Fruit fly (Drosophila melanogaster) whole organism, pupa: ENCODE measurements around the gene CtsB.

Experiments used
- CG10348 ChIP-seq: fragments of 200-800 bp; sonication (Bioruptor generic); IDR thresholded peaks from 2 replicates; pipeline ENCODE4 v1.3.6; 2022; ENCODE audit warnings: missing biosample characterization, missing genetic modification characterization
- CG12605 ChIP-seq: fragments of 200-800 bp; sonication (Bioruptor generic); IDR thresholded peaks from 2 replicates; pipeline ENCODE4 v1.3.6; 2022; ENCODE audit warnings: missing biosample characterization, missing genetic modification characterization
- CG13204 ChIP-seq: fragments of 200-800 bp; sonication (Bioruptor generic); optimal IDR thresholded peaks from 2 replicates; lab custom pipeline; 2018; ENCODE audit warnings: missing biosample characterization, mild to moderate bottlenecking, missing genetic modification characterization, moderate library complexity
- CG14655 ChIP-seq: fragments of 200-800 bp; sonication (Bioruptor generic); optimal IDR thresholded peaks from 3 replicates; lab custom pipeline; 2017; ENCODE audit warnings: mild to moderate bottlenecking, missing biosample characterization, missing genetic modification reagents, missing genetic modification characterization
- CG15710 ChIP-seq: fragments of 200-800 bp; sonication (Bioruptor generic); optimal IDR thresholded peaks from 2 replicates; lab custom pipeline; 2018; ENCODE audit warnings: missing biosample characterization, mild to moderate bottlenecking, missing genetic modification characterization, moderate library complexity
- CG17806 ChIP-seq: fragments of 200-800 bp; sonication (Bioruptor generic); optimal IDR thresholded peaks from 2 replicates; lab custom pipeline; 2018; ENCODE audit warnings: missing biosample characterization, mild to moderate bottlenecking, missing genetic modification characterization, moderate library complexity
- CG32121 ChIP-seq: fragments of 200-800 bp; sonication (Bioruptor generic); IDR thresholded peaks from 2 replicates; pipeline ENCODE4 v1.3.6; 2022; ENCODE audit warnings: missing biosample characterization, missing genetic modification characterization
- CG34367 ChIP-seq: fragments of 200-800 bp; sonication (Bioruptor generic); optimal IDR thresholded peaks from 2 replicates; lab custom pipeline; 2018; ENCODE audit warnings: missing biosample characterization, mild to moderate bottlenecking, missing genetic modification characterization
- CG4496 ChIP-seq: fragments of 200-800 bp; sonication (Bioruptor generic); IDR thresholded peaks from 3 replicates; pipeline ENCODE4 v1.3.6; 2022; ENCODE audit warnings: missing biosample characterization, missing genetic modification characterization
- CG8159 ChIP-seq: fragments of 200-800 bp; sonication (Bioruptor generic); optimal IDR thresholded peaks from 3 replicates; lab custom pipeline; 2018; ENCODE audit warnings: missing biosample characterization, mild to moderate bottlenecking, missing genetic modification characterization, moderate library complexity
- CG8301 ChIP-seq: fragments of 200-800 bp; sonication (Bioruptor generic); optimal IDR thresholded peaks from 2 replicates; lab custom pipeline; 2018; ENCODE audit warnings: missing biosample characterization, mild to moderate bottlenecking, missing genetic modification characterization
- CG9948 ChIP-seq: fragments of 200-800 bp; sonication (Bioruptor generic); optimal IDR thresholded peaks from 2 replicates; lab custom pipeline; 2018; ENCODE audit warnings: missing biosample characterization, mild to moderate bottlenecking, missing genetic modification characterization, moderate library complexity
- D1 ChIP-seq: fragments of 200-800 bp; sonication (Bioruptor generic); optimal IDR thresholded peaks from 2 replicates; lab custom pipeline; 2018; ENCODE audit warnings: missing biosample characterization, mild to moderate bottlenecking, missing genetic modification characterization, moderate library complexity
- EcR ChIP-seq: fragments of 200-800 bp; sonication (Bioruptor generic); optimal IDR thresholded peaks from 3 replicates; lab custom pipeline; 2019; ENCODE audit warnings: missing biosample characterization, missing genetic modification characterization, mild to moderate bottlenecking, moderate library complexity, missing genetic modification reagents
- Ets98B ChIP-seq: fragments of 200-800 bp; sonication (Bioruptor generic); IDR thresholded peaks from 2 replicates; pipeline ENCODE4 v1.3.6; 2022; ENCODE audit warnings: missing biosample characterization, missing genetic modification characterization
- Pif1A ChIP-seq: fragments of 200-800 bp; sonication (Bioruptor generic); optimal IDR thresholded peaks from 3 replicates; lab custom pipeline; 2016; ENCODE audit warnings: missing biosample characterization, missing genetic modification characterization
- Pif1B ChIP-seq: fragments of 200-800 bp; sonication (Bioruptor generic); optimal IDR thresholded peaks from 3 replicates; lab custom pipeline; 2016; ENCODE audit warnings: missing biosample characterization, missing genetic modification characterization
- Snoo ChIP-seq: fragments of 200-800 bp; sonication (Bioruptor generic); optimal IDR thresholded peaks from 3 replicates; lab custom pipeline; 2017; ENCODE audit warnings: missing biosample characterization, mild to moderate bottlenecking, missing genetic modification characterization, inconsistent platforms
- fd96Ca ChIP-seq: fragments of 200-800 bp; sonication (Bioruptor generic); IDR thresholded peaks from 3 replicates; pipeline ENCODE4 v1.3.6; 2022; ENCODE audit warnings: missing biosample characterization, missing genetic modification characterization
- gl ChIP-seq: fragments of 200-800 bp; sonication (Bioruptor generic); optimal IDR thresholded peaks from 2 replicates; lab custom pipeline; 2018; ENCODE audit warnings: missing biosample characterization, mild to moderate bottlenecking, missing genetic modification characterization
- rn ChIP-seq: fragments of 200-800 bp; sonication (Bioruptor generic); IDR thresholded peaks from 2 replicates; pipeline ENCODE4 v1.3.6; 2022; ENCODE audit warnings: missing biosample characterization, missing genetic modification characterization

CtsB gene

DNA sequence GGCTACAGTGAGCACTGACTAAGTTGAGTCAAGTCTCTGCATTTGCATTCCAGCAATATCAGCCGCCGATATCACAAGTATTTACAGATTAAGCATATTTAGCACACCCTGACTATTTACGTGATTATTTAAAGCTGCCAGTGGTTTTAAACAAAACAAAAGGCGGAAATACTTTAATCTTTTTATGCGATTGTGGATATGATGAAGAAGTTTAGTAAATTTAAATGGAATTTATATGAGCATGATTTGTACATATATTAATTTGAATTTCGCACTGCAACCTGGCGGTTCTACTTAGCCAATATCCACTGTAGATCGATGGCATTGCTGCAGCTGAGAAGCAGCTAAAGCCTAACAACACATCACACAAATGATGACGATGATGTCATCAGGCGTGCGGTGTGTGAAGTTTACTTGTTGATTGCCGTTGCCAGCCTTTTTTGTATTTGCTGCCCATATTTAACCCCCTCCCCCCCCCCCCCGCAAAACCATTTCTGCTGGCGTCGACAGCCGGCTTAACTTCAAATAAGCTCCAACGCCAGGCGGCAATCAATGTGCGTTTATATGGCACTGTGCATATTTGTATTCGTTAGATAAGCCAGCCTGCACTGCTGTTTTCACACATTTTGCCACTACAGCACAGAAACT, 33.7 kb upstream of the CtsB start:
- TF ChIP-seq EcR (GFP tag; lab: Kevin White, UChicago) (no peak), Snoo (tag; lab: Kevin White, UChicago) (peak; percentile 71), CG13204 (peak; percentile 31), CG34367 (tag; lab: Kevin White, UChicago) (peak; percentile 58), rn (GFP tag; lab: Robert Waterston, UW) (peak; percentile 41; the same call in 1 of the 2 replicates), Pif1A (peak; percentile 73), fd96Ca (GFP tag; lab: Robert Waterston, UW) (peak; percentile 80), CG8301 (tag; lab: Kevin White, UChicago) (peak; percentile 86), D1 (tag; lab: Kevin White, UChicago) (peak; percentile 52), CG4496 (GFP tag; lab: Robert Waterston, UW) (peak; percentile 45; the same call in 2 of the 3 replicates), CG14655 (peak; percentile 89), CG17806 (tag; lab: Kevin White, UChicago) (peak; percentile 59), Pif1B (GFP tag; lab: Kevin White, UChicago) (peak; percentile 38), CG12605 (GFP tag; lab: Robert Waterston, UW) (peak; percentile 52), CG15710 (tag; lab: Kevin White, UChicago) (peak; percentile 73), CG9948 (tag; lab: Kevin White, UChicago) (peak; percentile 72), CG8159 (tag; lab: Kevin White, UChicago) (peak; percentile 76), Ets98B (peak; percentile 77; the same call in 1 of the 2 replicates), CG10348 (GFP tag; lab: Robert Waterston, UW) (peak; percentile 58), CG32121 (GFP tag; lab: Robert Waterston, UW) (peak; percentile 77), gl (no peak)

DNA sequence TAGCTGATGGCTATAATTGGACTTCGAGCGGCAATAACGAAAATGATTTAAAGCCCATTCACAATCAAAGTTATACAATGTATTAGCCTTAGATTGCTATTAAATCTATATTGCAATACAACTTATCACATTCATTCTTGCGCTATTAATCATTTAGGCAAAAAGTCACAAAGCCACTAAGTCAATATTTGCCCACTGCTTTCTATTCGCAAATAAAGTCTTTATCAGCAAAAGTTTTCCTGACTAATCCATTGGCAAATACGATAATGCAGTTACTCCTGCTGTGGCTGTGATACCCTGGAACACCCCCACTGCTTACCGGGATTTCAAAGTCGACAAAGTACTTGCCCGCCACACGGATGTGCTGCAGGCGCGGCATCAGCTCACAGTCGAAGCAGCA, 32.1 kb upstream of the CtsB start:
- no peak for TF ChIP-seq CG14655
- no peak for TF ChIP-seq CG13204
- no peak for TF ChIP-seq CG17806 (tag; lab: Kevin White, UChicago)
- TF ChIP-seq EcR (GFP tag; lab: Kevin White, UChicago), result no peak
- TF ChIP-seq CG8159 (tag; lab: Kevin White, UChicago), result no peak
- TF ChIP-seq CG10348 (GFP tag; lab: Robert Waterston, UW), result no peak
- TF ChIP-seq, all 21 proteins: peak for 0

DNA sequence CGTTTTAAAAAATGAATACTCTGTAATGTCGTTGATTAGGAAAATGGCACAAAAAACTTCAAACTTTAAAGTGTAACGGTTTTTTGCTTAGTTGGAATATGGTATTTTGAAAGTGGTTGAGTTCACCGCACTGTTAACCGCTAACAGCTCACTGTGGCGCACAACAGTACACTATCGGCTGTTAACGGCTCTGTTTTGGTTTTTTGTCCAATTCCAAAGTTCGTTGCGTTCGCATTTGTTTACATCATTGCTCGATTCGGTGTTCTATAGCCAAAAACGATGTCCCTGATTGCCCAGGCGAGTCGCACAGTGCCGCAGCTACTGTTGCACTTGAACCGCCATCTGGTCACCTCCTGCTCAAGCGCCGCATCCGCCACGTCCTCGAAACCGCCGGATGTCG, 29.5 kb upstream of the CtsB start, which contains the start of gene CG11095:
CG11095 (plus strand) TSS at position 205 of the 400 bp plus-strand sequence.
- TF ChIP-seq Snoo (tag; lab: Kevin White, UChicago), result no peak
- peak; percentile 40 for TF ChIP-seq gl
- TF ChIP-seq CG12605 (GFP tag; lab: Robert Waterston, UW), result peak; percentile 61
- no peak for TF ChIP-seq Pif1B (GFP tag; lab: Kevin White, UChicago)
- peak; percentile 32; the same call in 1 of the 2 replicates for TF ChIP-seq Ets98B
- peak; percentile 44; the same call in 1 of the 3 replicates for TF ChIP-seq CG4496 (GFP tag; lab: Robert Waterston, UW)
- TF ChIP-seq CG14655, result peak; percentile 13

DNA sequence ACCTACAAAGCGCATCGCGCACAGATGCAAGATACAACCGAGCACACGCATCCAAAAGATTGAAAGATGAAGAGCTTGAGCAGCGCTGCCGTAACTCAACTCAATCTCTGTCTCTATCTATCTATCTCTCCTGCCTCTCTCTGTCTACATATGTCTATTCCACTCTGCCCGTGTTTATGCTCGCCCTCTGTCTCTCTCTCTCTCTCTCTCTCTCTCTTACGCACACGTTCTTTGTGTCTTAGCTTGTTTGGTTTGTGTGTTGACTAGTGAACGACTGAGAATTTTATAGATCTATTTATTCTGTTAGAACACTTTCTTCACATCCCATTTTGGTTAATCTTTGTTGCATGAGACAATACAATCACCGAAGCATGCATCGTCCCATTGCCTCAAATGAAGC, 23.6 kb upstream of the CtsB start:
- TF ChIP-seq CG8301 (tag; lab: Kevin White, UChicago) (no peak), D1 (tag; lab: Kevin White, UChicago) (no peak), CG15710 (tag; lab: Kevin White, UChicago) (no peak), EcR (GFP tag; lab: Kevin White, UChicago) (no peak), CG4496 (GFP tag; lab: Robert Waterston, UW) (peak; percentile 54; the same call in 1 of the 3 replicates), CG9948 (tag; lab: Kevin White, UChicago) (no peak), CG8159 (tag; lab: Kevin White, UChicago) (no peak)

DNA sequence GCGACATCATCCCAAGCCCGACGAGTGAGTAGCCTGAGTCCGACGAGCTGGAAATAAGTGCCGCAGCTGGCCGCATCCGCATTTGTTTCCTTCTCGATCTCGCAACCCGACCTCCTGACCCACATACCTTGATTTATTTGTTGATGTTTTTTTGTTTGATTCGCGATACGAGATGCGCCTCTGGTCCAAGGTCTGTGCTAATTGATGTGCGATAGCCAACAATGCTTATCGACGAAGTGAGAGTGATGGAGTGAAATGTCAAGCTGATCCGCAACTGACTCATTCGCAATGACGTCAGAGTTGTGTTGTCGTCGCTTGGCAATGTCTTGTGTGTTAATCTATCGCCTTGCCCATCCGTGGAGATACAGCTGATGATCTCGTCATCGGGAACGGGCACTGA, 22.4 kb upstream of the CtsB start:
- TF ChIP-seq Pif1A, result no peak
- no peak for TF ChIP-seq CG8301 (tag; lab: Kevin White, UChicago)
- TF ChIP-seq CG8159 (tag; lab: Kevin White, UChicago), result no peak
- no peak for TF ChIP-seq CG32121 (GFP tag; lab: Robert Waterston, UW)
- no peak for TF ChIP-seq Ets98B

DNA sequence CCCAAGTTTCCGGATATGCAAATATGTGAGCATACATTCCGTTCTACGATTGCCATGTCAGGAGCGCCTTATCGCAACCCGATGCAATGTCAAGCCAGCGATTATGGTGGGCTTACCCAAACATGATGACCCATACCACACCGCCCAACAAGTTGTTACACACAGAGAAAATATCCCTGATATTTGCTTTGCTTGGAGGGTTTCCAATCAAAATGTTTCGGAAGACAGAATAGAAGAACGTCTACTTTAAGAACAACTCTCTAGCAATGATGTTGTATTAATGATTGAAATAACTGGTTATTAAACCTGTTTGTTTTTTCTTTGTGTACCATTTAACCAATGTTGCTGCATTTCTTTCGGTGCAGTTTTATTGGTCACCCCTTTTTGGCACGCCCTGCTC, 18.7 kb upstream of the CtsB start:
- TF ChIP-seq fd96Ca (GFP tag; lab: Robert Waterston, UW) (0 out of 3 replicates have a peak, but pooled peaks have one; percentile 30), CG8159 (tag; lab: Kevin White, UChicago) (no peak), CG15710 (tag; lab: Kevin White, UChicago) (no peak), Pif1B (GFP tag; lab: Kevin White, UChicago) (no peak), CG13204 (no peak), CG4496 (GFP tag; lab: Robert Waterston, UW) (peak; percentile 48; the same call in 1 of the 3 replicates), CG34367 (tag; lab: Kevin White, UChicago) (no peak)

DNA sequence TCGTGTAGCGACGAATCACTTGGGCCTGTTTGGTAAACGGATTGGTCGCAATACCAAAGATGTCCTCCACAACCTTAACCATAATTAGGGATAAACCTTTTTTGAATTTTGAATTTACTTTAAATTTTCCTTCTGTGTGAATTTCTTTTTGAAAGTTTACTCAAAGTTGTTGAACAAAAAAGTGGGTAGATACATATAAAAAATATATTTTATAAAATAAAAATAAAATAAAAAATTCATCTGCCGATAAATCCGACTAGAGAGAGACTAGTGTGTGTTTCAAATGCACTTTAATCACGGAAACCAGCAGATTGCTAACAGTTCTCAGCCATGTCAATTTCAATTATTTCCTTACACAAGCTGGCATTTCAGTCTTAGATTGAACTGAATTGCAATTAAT, 15.6 kb upstream of the CtsB start, which contains the start of gene CG10996:
CG10996 (minus strand) TSS at position 101 of the 400 bp plus-strand sequence.
- TF ChIP-seq EcR (GFP tag; lab: Kevin White, UChicago), result no peak
- no peak for TF ChIP-seq Snoo (tag; lab: Kevin White, UChicago)
- TF ChIP-seq Pif1B (GFP tag; lab: Kevin White, UChicago), result no peak
- no peak for TF ChIP-seq CG8301 (tag; lab: Kevin White, UChicago)
- no peak for TF ChIP-seq CG34367 (tag; lab: Kevin White, UChicago)
- no peak for TF ChIP-seq Pif1A
- no peak for TF ChIP-seq Ets98B
